Worm (Caenorhabditis elegans) whole organism, young adult: ENCODE data around the gene skr-19.
A peak's percentile ranks its signal among the peaks of the same experiment; 100 is the strongest.

Experiments used
- B0019.2 ChIP-seq: fragments of 200-800 bp; sonication (Bioruptor generic); conservative IDR thresholded peaks from 2 replicates; pipeline ENCODE4 v1.3.6; 2022; ENCODE audit warnings: missing genetic modification reagents, missing genetic modification characterization, missing compliant biosample characterization
- B0336.3 ChIP-seq: fragments of 200-800 bp; sonication (Bioruptor generic); IDR thresholded peaks from 2 replicates; pipeline ENCODE4 v1.3.6; 2022; ENCODE audit warnings: missing genetic modification characterization, missing compliant biosample characterization
- C06A6.2 ChIP-seq: fragments of 200-800 bp; sonication (Bioruptor generic); conservative IDR thresholded peaks from 2 replicates; pipeline ENCODE4 v1.3.6; 2022; ENCODE audit warnings: missing genetic modification characterization, missing compliant biosample characterization
- C17E4.6 ChIP-seq: fragments of 200-800 bp; sonication (Bioruptor generic); IDR thresholded peaks from 2 replicates; pipeline ENCODE4 v1.3.6; 2022; ENCODE audit warnings: missing genetic modification reagents, missing genetic modification characterization, missing compliant biosample characterization
- F23B12.7 ChIP-seq: sonication (generic microtip); optimal IDR thresholded peaks from 2 replicates; lab custom pipeline; 2017; ENCODE audit warnings: missing genetic modification characterization, mild to moderate bottlenecking, missing compliant biosample characterization, antibody characterized with exemption, moderate library complexity; ENCODE audit not compliant: insufficient read depth
- F33H1.4 ChIP-seq: fragments of 200-800 bp; sonication (Bioruptor generic); IDR thresholded peaks from 2 replicates; pipeline ENCODE4 v1.3.6; 2022; ENCODE audit warnings: missing genetic modification reagents, missing genetic modification characterization, missing compliant biosample characterization
- F37B4.10 ChIP-seq: fragments of 200-800 bp; sonication (Bioruptor generic); IDR thresholded peaks from 2 replicates; pipeline ENCODE4 v1.3.6; 2022; ENCODE audit warnings: missing genetic modification characterization, missing compliant biosample characterization
- F39B2.1 ChIP-seq: fragments of 200-800 bp; sonication (Bioruptor generic); IDR thresholded peaks from 2 replicates; pipeline ENCODE4 v1.3.6; 2022; ENCODE audit warnings: missing genetic modification reagents, missing genetic modification characterization, missing compliant biosample characterization
- F49E8.2 ChIP-seq: sonication (generic microtip); optimal IDR thresholded peaks from 3 replicates; lab custom pipeline; 2017; ENCODE audit warnings: missing genetic modification characterization, mild to moderate bottlenecking, missing compliant biosample characterization, antibody characterized with exemption, moderate library complexity; ENCODE audit not compliant: insufficient read depth
- F52B5.7 ChIP-seq: sonication (generic microtip); optimal IDR thresholded peaks from 2 replicates; lab custom pipeline; 2016; ENCODE audit warnings: mild to moderate bottlenecking, missing genetic modification characterization, missing compliant biosample characterization
- F57C9.4 ChIP-seq: sonication (generic microtip); optimal IDR thresholded peaks from 2 replicates; lab custom pipeline; 2017; ENCODE audit warnings: mild to moderate bottlenecking, missing genetic modification characterization, missing compliant biosample characterization
- K11D2.4 ChIP-seq: fragments of 200-800 bp; sonication (Bioruptor generic); IDR thresholded peaks from 2 replicates; pipeline ENCODE4 v1.3.6; 2022; ENCODE audit warnings: missing genetic modification reagents, missing genetic modification characterization, missing compliant biosample characterization
- K12H6.12 ChIP-seq: fragments of 200-800 bp; sonication (Bioruptor generic); optimal IDR thresholded peaks from 2 replicates; lab custom pipeline; 2018; ENCODE audit warnings: mild to moderate bottlenecking, missing genetic modification characterization, missing compliant biosample characterization
- T07F8.4 ChIP-seq: sonication (generic microtip); optimal IDR thresholded peaks from 2 replicates; lab custom pipeline; 2016; ENCODE audit warnings: mild to moderate bottlenecking, missing genetic modification characterization, moderate library complexity, missing compliant biosample characterization
- Y67H2A.10 ChIP-seq: fragments of 200-800 bp; sonication (Bioruptor generic); conservative IDR thresholded peaks from 2 replicates; pipeline ENCODE4 v1.3.6; 2022; ENCODE audit warnings: missing genetic modification reagents, missing genetic modification characterization, missing compliant biosample characterization
- Y79H2A.3 ChIP-seq: fragments of 200-800 bp; sonication (Bioruptor generic); conservative IDR thresholded peaks from 2 replicates; pipeline ENCODE4 v1.3.6; 2022; ENCODE audit warnings: missing genetic modification reagents, missing genetic modification characterization, missing compliant biosample characterization
- akir-1 ChIP-seq: fragments of 200-800 bp; sonication (Bioruptor generic); optimal IDR thresholded peaks from 2 replicates; lab custom pipeline; 2018; ENCODE audit warnings: mild to moderate bottlenecking, missing genetic modification characterization, moderate library complexity, missing compliant biosample characterization
- ama-1 ChIP-seq, 3 experiments: fragments of 150-350 bp in 1 of 3; sonication (generic microtip) in 2 of 3; optimal IDR thresholded peaks; 2 replicates each; lab custom pipeline; 2014 to 2018; ENCODE audit warnings: missing biosample characterization in 2 of 3, missing genetic modification characterization in 2 of 3, missing genetic modification reagents in 2 of 3
- attf-6 ChIP-seq: fragments of 200-800 bp; sonication (Bioruptor generic); IDR thresholded peaks from 2 replicates; pipeline ENCODE4 v1.3.6; 2022; ENCODE audit warnings: missing genetic modification reagents, missing genetic modification characterization, missing compliant biosample characterization
- bed-1 ChIP-seq: fragments of 200-800 bp; sonication (Bioruptor generic); IDR thresholded peaks from 2 replicates; pipeline ENCODE4 v1.3.6; 2022; ENCODE audit warnings: missing genetic modification reagents, missing genetic modification characterization, missing compliant biosample characterization
- bed-2 ChIP-seq: fragments of 200-800 bp; sonication (Bioruptor generic); IDR thresholded peaks from 2 replicates; pipeline ENCODE4 v1.3.6; 2022; ENCODE audit warnings: missing genetic modification reagents, missing genetic modification characterization, missing compliant biosample characterization
- cebp-1 ChIP-seq, 2 experiments: fragments of 200-800 bp in 1 of 2; sonication (Bioruptor generic) in 1 of 2; sonication (generic microtip) in 1 of 2; IDR thresholded peaks in 1 of 2; optimal IDR thresholded peaks in 1 of 2; 2 replicates each; pipeline versions ENCODE4 v1.3.6 to Lab custom; 2017 to 2022; ENCODE audit warnings: missing compliant biosample characterization in 2 of 2, missing genetic modification characterization in 2 of 2, mild to moderate bottlenecking in 1 of 2, missing genetic modification reagents in 1 of 2, moderate library complexity in 1 of 2
- ceh-100 ChIP-seq: fragments of 200-800 bp; sonication (Bioruptor generic); IDR thresholded peaks from 2 replicates; pipeline ENCODE4 v1.3.6; 2022; ENCODE audit warnings: missing genetic modification reagents, missing genetic modification characterization, missing compliant biosample characterization
- ceh-27 ChIP-seq: fragments of 200-800 bp; sonication (Bioruptor generic); optimal IDR thresholded peaks from 2 replicates; lab custom pipeline; 2018; ENCODE audit warnings: mild to moderate bottlenecking, missing genetic modification characterization, moderate library complexity, missing compliant biosample characterization
- ceh-91 ChIP-seq: fragments of 200-800 bp; sonication (Bioruptor generic); IDR thresholded peaks from 2 replicates; pipeline ENCODE4 v1.3.6; 2022; ENCODE audit warnings: missing genetic modification reagents, missing genetic modification characterization, missing compliant biosample characterization
- die-1 ChIP-seq: sonication (generic microtip); optimal IDR thresholded peaks from 2 replicates; lab custom pipeline; 2016; ENCODE audit warnings: missing genotype, mild to moderate bottlenecking, missing genetic modification characterization, missing compliant biosample characterization
- gei-17 ChIP-seq: fragments of 200-800 bp; sonication (Bioruptor generic); optimal IDR thresholded peaks from 2 replicates; lab custom pipeline; 2018; ENCODE audit warnings: mild to moderate bottlenecking, missing genetic modification characterization, missing compliant biosample characterization
- him-1 ChIP-seq: sonication (generic microtip); optimal IDR thresholded peaks from 2 replicates; lab custom pipeline; 2016; ENCODE audit warnings: missing genotype, missing genetic modification reagents, missing genetic modification characterization, missing compliant biosample characterization
- hlh-26 ChIP-seq: fragments of 200-800 bp; sonication (Bioruptor generic); conservative IDR thresholded peaks from 2 replicates; pipeline ENCODE4 v1.3.6; 2022; ENCODE audit warnings: missing genetic modification reagents, missing genetic modification characterization, missing compliant biosample characterization
- hmg-1.2 ChIP-seq: fragments of 200-800 bp; sonication (Bioruptor generic); IDR thresholded peaks from 2 replicates; pipeline ENCODE4 v1.3.6; 2022; ENCODE audit warnings: missing genetic modification reagents, missing genetic modification characterization, missing compliant biosample characterization
- hsf-1 ChIP-seq: fragments of 200-800 bp; sonication (Bioruptor generic); IDR thresholded peaks from 2 replicates; pipeline ENCODE4 v1.3.6; 2022; ENCODE audit warnings: missing genetic modification reagents, missing genetic modification characterization, missing compliant biosample characterization
- lag-1 ChIP-seq: fragments of 200-800 bp; sonication (Bioruptor generic); IDR thresholded peaks from 2 replicates; pipeline ENCODE4 v1.3.6; 2022; ENCODE audit warnings: missing genetic modification reagents, missing genetic modification characterization, missing compliant biosample characterization
- lin-40 ChIP-seq: sonication (generic microtip); optimal IDR thresholded peaks from 2 replicates; lab custom pipeline; 2016; ENCODE audit warnings: missing genetic modification characterization, mild to moderate bottlenecking, missing compliant biosample characterization, missing genotype, missing genetic modification reagents
- madf-10 ChIP-seq: sonication (generic microtip); optimal IDR thresholded peaks from 2 replicates; lab custom pipeline; 2016; ENCODE audit warnings: mild to moderate bottlenecking, missing genetic modification characterization, missing compliant biosample characterization
- madf-6 ChIP-seq: fragments of 200-800 bp; sonication (Bioruptor generic); IDR thresholded peaks from 2 replicates; pipeline ENCODE4 v1.3.6; 2022; ENCODE audit warnings: missing genetic modification reagents, missing genetic modification characterization, missing compliant biosample characterization
- mxl-1 ChIP-seq: sonication (generic microtip); optimal IDR thresholded peaks from 2 replicates; lab custom pipeline; 2016; ENCODE audit warnings: missing genetic modification characterization, missing compliant biosample characterization
- nfya-2 ChIP-seq: fragments of 200-800 bp; sonication (Bioruptor generic); IDR thresholded peaks from 2 replicates; pipeline ENCODE4 v1.3.6; 2022; ENCODE audit warnings: missing genetic modification reagents, missing genetic modification characterization, missing compliant biosample characterization
- nhr-120 ChIP-seq: fragments of 200-800 bp; sonication (Bioruptor generic); IDR thresholded peaks from 2 replicates; pipeline ENCODE4 v1.3.6; 2022; ENCODE audit warnings: missing genetic modification characterization, missing compliant biosample characterization
- nhr-80 ChIP-seq: sonication (generic microtip); optimal IDR thresholded peaks from 2 replicates; lab custom pipeline; 2016; ENCODE audit warnings: missing genetic modification characterization, missing compliant biosample characterization
- pbrm-1 ChIP-seq: fragments of 200-800 bp; sonication (Bioruptor generic); IDR thresholded peaks from 2 replicates; pipeline ENCODE4 v1.3.6; 2022; ENCODE audit warnings: missing genetic modification reagents, missing genetic modification characterization, missing compliant biosample characterization
- repo-1 ChIP-seq: sonication (generic microtip); optimal IDR thresholded peaks from 2 replicates; lab custom pipeline; 2017; ENCODE audit warnings: mild to moderate bottlenecking, missing genetic modification characterization, missing compliant biosample characterization
- sea-2 ChIP-seq: fragments of 200-800 bp; sonication (Bioruptor generic); IDR thresholded peaks from 2 replicates; pipeline ENCODE4 v1.3.6; 2022; ENCODE audit warnings: missing genetic modification characterization, missing compliant biosample characterization
- snpc-3.4 ChIP-seq: sonication (generic microtip); optimal IDR thresholded peaks from 2 replicates; lab custom pipeline; 2017; ENCODE audit warnings: missing genetic modification characterization, mild to moderate bottlenecking, missing compliant biosample characterization, antibody characterized with exemption, moderate library complexity, missing genotype, missing genetic modification reagents
- tbp1 ChIP-seq: fragments of 200-800 bp; sonication (Bioruptor generic); optimal IDR thresholded peaks from 2 replicates; lab custom pipeline; 2018; ENCODE audit warnings: mild to moderate bottlenecking, missing genetic modification characterization, missing compliant biosample characterization
- zim-3 ChIP-seq: sonication (generic microtip); optimal IDR thresholded peaks from 2 replicates; lab custom pipeline; 2017; ENCODE audit warnings: mild to moderate bottlenecking, missing genetic modification characterization, moderate library complexity, missing compliant biosample characterization
- ztf-25 ChIP-seq: fragments of 200-800 bp; sonication (Bioruptor generic); IDR thresholded peaks from 2 replicates; pipeline ENCODE4 v1.3.6; 2022; ENCODE audit warnings: missing genetic modification reagents, missing genetic modification characterization, missing compliant biosample characterization
- ztf-28 ChIP-seq: fragments of 200-800 bp; sonication (Bioruptor generic); IDR thresholded peaks from 2 replicates; pipeline ENCODE4 v1.3.6; 2022; ENCODE audit warnings: missing genetic modification reagents, missing genetic modification characterization, missing compliant biosample characterization
- ztf-3 ChIP-seq: fragments of 200-800 bp; sonication (Bioruptor generic); optimal IDR thresholded peaks from 2 replicates; lab custom pipeline; 2018; ENCODE audit warnings: mild to moderate bottlenecking, missing genetic modification characterization, missing compliant biosample characterization

Gene skr-19

DNA sequence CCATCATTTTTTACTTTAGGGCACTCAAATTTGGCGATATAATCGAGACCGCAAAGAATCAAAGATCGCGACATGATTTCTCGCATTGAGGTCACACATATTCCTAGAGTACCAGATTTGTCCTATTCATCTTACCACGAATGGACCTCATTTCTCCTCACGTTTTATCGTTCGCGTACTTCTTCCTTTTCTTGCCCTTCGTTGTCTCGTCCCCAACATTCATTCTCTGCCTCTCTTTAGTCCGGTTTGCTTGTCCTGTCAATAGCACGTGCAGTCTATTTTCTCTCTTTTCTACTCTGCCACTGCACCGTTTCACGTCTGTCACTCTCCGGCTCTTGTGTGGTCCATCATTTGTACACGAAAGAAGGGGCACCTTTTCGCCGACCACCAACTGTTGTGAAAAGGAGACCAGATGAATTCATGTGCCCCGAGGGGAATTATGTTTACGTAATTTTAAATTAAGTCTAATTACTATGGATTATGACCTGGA lies 26.9 kb upstream of the skr-19 start:
- TF ChIP-seq Y79H2A.3 (GFP tag; lab: Robert Waterston, UW): no peak
- no peak for TF ChIP-seq gei-17 (GFP tag; lab: Kevin White, UChicago)
- no peak for TF ChIP-seq C17E4.6
- no peak for TF ChIP-seq attf-6 (GFP tag; lab: Robert Waterston, UW)
- TF ChIP-seq ztf-25 (GFP tag; lab: Robert Waterston, UW): no peak
- TF ChIP-seq ztf-28: no peak
- TF ChIP-seq lin-40 (tag; lab: Kevin White, UChicago): peak; percentile 48
- TF ChIP-seq F23B12.7 (tag; lab: Kevin White, UChicago): no peak
- TF ChIP-seq F37B4.10 (GFP tag; lab: Robert Waterston, UW): no peak
- 0 out of 2 replicates have a peak, but pooled peaks have one; percentile 24 for TF ChIP-seq B0336.3
- TF ChIP-seq tbp1 (GFP tag; lab: Kevin White, UChicago): peak; percentile 25
- no peak for TF ChIP-seq hsf-1
- no peak for TF ChIP-seq ztf-3 (GFP tag; lab: Kevin White, UChicago)
- TF ChIP-seq nhr-80 (tag; lab: Kevin White, UChicago): peak; percentile 74
- no peak for TF ChIP-seq die-1 (tag; lab: Kevin White, UChicago)
- TF ChIP-seq Y67H2A.10: no peak
- TF ChIP-seq F39B2.1: no peak
- TF ChIP-seq him-1: no peak
- TF ChIP-seq F49E8.2 (tag; lab: Kevin White, UChicago): no peak
- TF ChIP-seq hmg-1.2 (GFP tag; lab: Robert Waterston, UW): peak; percentile 71; the same call in 1 of the 2 replicates
- no peak for TF ChIP-seq repo-1 (tag; lab: Kevin White, UChicago)
- TF ChIP-seq madf-6 (GFP tag; lab: Robert Waterston, UW): no peak
- TF ChIP-seq ama-1 (optimal IDR thresholded peaks at IDR 0.05; lab: Kevin White, UChicago): no peak
- TF ChIP-seq ama-1 (GFP tag; optimal IDR thresholded peaks at IDR 0.05; lab: Kevin White, UChicago): no peak
- TF ChIP-seq K12H6.12 (tag; lab: Kevin White, UChicago): peak; percentile 61
- TF ChIP-seq zim-3 (tag; lab: Kevin White, UChicago): no peak
- TF ChIP-seq bed-2 (GFP tag; lab: Robert Waterston, UW): no peak
- TF ChIP-seq hlh-26 (GFP tag; lab: Robert Waterston, UW): no peak
- no peak for TF ChIP-seq ceh-100
- no peak for TF ChIP-seq F57C9.4 (tag; lab: Kevin White, UChicago)
- TF ChIP-seq bed-1 (GFP tag; lab: Robert Waterston, UW): no peak
- no peak for TF ChIP-seq sea-2 (GFP tag; lab: Robert Waterston, UW)
- no peak for TF ChIP-seq ceh-91 (GFP tag; lab: Robert Waterston, UW)
- TF ChIP-seq madf-10 (tag; lab: Kevin White, UChicago): no peak
- no peak for TF ChIP-seq mxl-1
- TF ChIP-seq ceh-27 (GFP tag; lab: Kevin White, UChicago): peak; percentile 74
- no peak for TF ChIP-seq K11D2.4 (GFP tag; lab: Robert Waterston, UW)
- TF ChIP-seq akir-1 (GFP tag; lab: Kevin White, UChicago): no peak
- TF ChIP-seq lag-1 (GFP tag; lab: Robert Waterston, UW): no peak
- no peak for TF ChIP-seq F52B5.7
- no peak for TF ChIP-seq nhr-120
- TF ChIP-seq T07F8.4 (tag; lab: Kevin White, UChicago): no peak
- TF ChIP-seq snpc-3.4 (tag; lab: Kevin White, UChicago): no peak
- TF ChIP-seq B0019.2 (GFP tag; lab: Robert Waterston, UW): no peak
- TF ChIP-seq F33H1.4 (GFP tag; lab: Robert Waterston, UW): no peak
- TF ChIP-seq nfya-2: no peak
- TF ChIP-seq C06A6.2 (GFP tag; lab: Robert Waterston, UW): no peak
- no peak for TF ChIP-seq cebp-1 (GFP tag; IDR thresholded peaks at IDR 0.05; lab: Robert Waterston, UW)
- peak; percentile 60 for TF ChIP-seq cebp-1 (tag; optimal IDR thresholded peaks at IDR 0.05; lab: Kevin White, UChicago)
- TF ChIP-seq pbrm-1 (GFP tag; lab: Robert Waterston, UW): no peak
